Worm (Caenorhabditis elegans) whole organism, early embryonic: ENCODE results near the gene F19B2.7.

Experiments used
- flt-1 ChIP-seq: fragments of 200-800 bp; sonication (Bioruptor generic); IDR thresholded peaks from 2 replicates; pipeline ENCODE4 v1.3.6; 2022; ENCODE audit warnings: missing genetic modification characterization, missing compliant biosample characterization
- hmbx-1 ChIP-seq: sonication (generic microtip); optimal IDR thresholded peaks from 2 replicates; lab custom pipeline; 2016; ENCODE audit warnings: mild to moderate bottlenecking, missing genetic modification characterization, missing compliant biosample characterization
- pes-1 ChIP-seq: fragments of 200-800 bp; sonication (Bioruptor generic); IDR thresholded peaks from 2 replicates; pipeline ENCODE4 v1.3.6; 2022; ENCODE audit warnings: missing genetic modification reagents, missing genetic modification characterization, missing compliant biosample characterization
- sea-1 ChIP-seq: fragments of 200-800 bp; sonication (Bioruptor generic); conservative IDR thresholded peaks from 2 replicates; pipeline ENCODE4 v1.3.6; 2022; ENCODE audit warnings: missing genetic modification characterization, missing compliant biosample characterization
- tra-4 ChIP-seq: sonication (generic microtip); optimal IDR thresholded peaks from 2 replicates; lab custom pipeline; 2017; ENCODE audit warnings: missing genetic modification characterization, missing compliant biosample characterization

DNA sequence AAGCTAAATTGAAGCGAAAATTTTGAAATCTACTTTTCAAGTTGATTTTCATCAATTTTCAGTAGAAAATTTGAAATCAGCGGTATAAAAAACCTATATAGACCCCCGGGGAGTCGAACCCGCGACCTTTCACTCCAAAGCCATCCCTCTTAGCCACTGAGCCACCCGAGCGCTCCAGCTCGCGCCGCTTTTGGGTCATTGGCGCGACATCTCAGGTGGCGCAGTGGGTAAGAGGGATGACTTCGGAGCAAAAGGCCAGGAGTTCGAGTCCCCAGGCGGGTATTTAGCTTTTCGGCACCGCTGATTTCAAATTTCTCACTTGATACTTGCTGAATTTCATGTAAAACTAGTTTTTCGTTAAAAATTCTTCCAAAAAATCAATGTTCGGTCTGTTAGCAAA, 24.9 kb upstream of the F19B2.7 start:
- TF ChIP-seq hmbx-1 (tag; lab: Kevin White, UChicago) (no peak), tra-4 (tag; lab: Kevin White, UChicago) (no peak), pes-1 (no peak), sea-1 (GFP tag; lab: Robert Waterston, UW) (no peak), flt-1 (GFP tag; lab: Robert Waterston, UW) (no peak)
